Fruit fly (Drosophila melanogaster) whole organism, embryonic: ENCODE results near the gene Zw.

ENCODE experiments used
- Abd-B ChIP-seq: fragments of 200-800 bp; sonication (Bioruptor generic); optimal IDR thresholded peaks from 2 replicates; lab custom pipeline; 2018; ENCODE audit warnings: missing biosample characterization, mild to moderate bottlenecking, missing genetic modification characterization, moderate library complexity
- CG33213 ChIP-seq: fragments of 200-800 bp; sonication (Bioruptor generic); optimal IDR thresholded peaks from 3 replicates; lab custom pipeline; 2016; ENCODE audit warnings: missing biosample characterization, missing genetic modification characterization
- Hsf ChIP-seq: fragments of 200-800 bp; sonication (Bioruptor generic); optimal IDR thresholded peaks from 3 replicates; lab custom pipeline; 2016; ENCODE audit warnings: missing biosample characterization, missing genetic modification characterization
- dati ChIP-seq: fragments of 200-800 bp; sonication (Bioruptor generic); IDR thresholded peaks from 2 replicates; pipeline ENCODE4 v1.3.6; 2022; ENCODE audit warnings: missing biosample characterization, missing genetic modification characterization
- eyg ChIP-seq: fragments of 200-800 bp; sonication (Bioruptor generic); optimal IDR thresholded peaks from 3 replicates; lab custom pipeline; 2016; ENCODE audit warnings: missing biosample characterization, missing genetic modification characterization
- slou ChIP-seq: fragments of 200-800 bp; sonication (Bioruptor generic); optimal IDR thresholded peaks from 3 replicates; lab custom pipeline; 2016; ENCODE audit warnings: missing biosample characterization, missing genetic modification characterization

DNA sequence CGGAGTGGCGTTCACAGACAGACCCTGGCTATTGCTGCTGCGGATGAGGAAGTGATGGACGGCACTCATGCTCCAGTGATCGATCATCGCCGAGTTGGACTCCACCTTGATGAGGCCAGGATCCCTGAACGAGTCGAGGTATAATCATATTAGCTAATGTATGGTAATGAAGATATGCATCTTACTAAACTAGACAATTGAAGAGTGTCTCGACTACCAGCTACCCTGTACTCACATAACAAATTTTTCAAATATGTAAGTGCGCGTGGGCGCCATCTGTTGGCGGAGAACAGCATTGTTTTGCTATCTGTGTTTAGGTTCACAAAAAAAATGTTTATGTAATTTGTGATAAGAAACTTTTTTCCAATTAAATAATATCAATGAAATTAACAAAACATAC, 12.2 kb downstream of the Zw start:
- TF ChIP-seq eyg (no peak), Hsf (GFP tag; lab: Kevin White, UChicago) (no peak), Abd-B (GFP tag; lab: Kevin White, UChicago) (no peak), CG33213 (no peak), slou (GFP tag; lab: Kevin White, UChicago) (no peak), dati (GFP tag; lab: Robert Waterston, UW) (no peak)
